Fruit fly (Drosophila melanogaster) whole organism, embryonic: ENCODE measurements around the gene CG34107.

Experiments
- Antp ChIP-seq: fragments of 200-800 bp; sonication (Bioruptor generic); optimal IDR thresholded peaks from 3 replicates; lab custom pipeline; 2016; ENCODE audit warnings: missing biosample characterization, missing genetic modification characterization
- C15 ChIP-seq: fragments of 200-800 bp; sonication (Bioruptor generic); IDR thresholded peaks from 3 replicates; pipeline ENCODE4 v1.3.6; 2022; ENCODE audit warnings: missing biosample characterization, missing genetic modification characterization
- CG10654 ChIP-seq: fragments of 200-800 bp; sonication (Bioruptor generic); optimal IDR thresholded peaks from 2 replicates; lab custom pipeline; 2016; ENCODE audit warnings: missing biosample characterization, missing genetic modification characterization
- CG12769 ChIP-seq: fragments of 200-800 bp; sonication (Bioruptor generic); optimal IDR thresholded peaks from 2 replicates; lab custom pipeline; 2019; ENCODE audit warnings: missing biosample characterization, mild to moderate bottlenecking, missing genetic modification characterization, moderate library complexity
- CG14441 ChIP-seq: fragments of 200-800 bp; sonication (Bioruptor generic); IDR thresholded peaks from 2 replicates; pipeline ENCODE4 v1.3.6; 2022; ENCODE audit warnings: missing biosample characterization, missing genetic modification characterization
- CG14860 ChIP-seq: fragments of 200-800 bp; sonication (Bioruptor generic); IDR thresholded peaks from 3 replicates; pipeline ENCODE4 v1.3.6; 2022; ENCODE audit warnings: missing biosample characterization, missing genetic modification characterization; ENCODE audit not compliant: partially characterized antibody
- CG16813 ChIP-seq: fragments of 200-800 bp; sonication (Bioruptor generic); IDR thresholded peaks from 3 replicates; pipeline ENCODE4 v1.3.6; 2022; ENCODE audit warnings: missing biosample characterization, missing genetic modification characterization; ENCODE audit not compliant: partially characterized antibody
- CG17568 ChIP-seq: fragments of 200-800 bp; sonication (Bioruptor generic); optimal IDR thresholded peaks from 2 replicates; lab custom pipeline; 2018; ENCODE audit warnings: missing biosample characterization, mild to moderate bottlenecking, missing genetic modification characterization, moderate library complexity
- CG17912 ChIP-seq: fragments of 200-800 bp; sonication (Bioruptor generic); optimal IDR thresholded peaks from 2 replicates; lab custom pipeline; 2018; ENCODE audit warnings: missing biosample characterization, mild to moderate bottlenecking, missing genetic modification characterization
- CG2202 ChIP-seq: fragments of 200-800 bp; sonication (Bioruptor generic); optimal IDR thresholded peaks from 2 replicates; lab custom pipeline; 2018; ENCODE audit warnings: missing biosample characterization, mild to moderate bottlenecking, missing genetic modification characterization
- CG30403 ChIP-seq: fragments of 200-800 bp; sonication (Bioruptor generic); optimal IDR thresholded peaks from 3 replicates; lab custom pipeline; 2016; ENCODE audit warnings: missing biosample characterization, missing genetic modification characterization
- CG3163 ChIP-seq: fragments of 200-800 bp; sonication (Bioruptor generic); optimal IDR thresholded peaks from 3 replicates; lab custom pipeline; 2016; ENCODE audit warnings: missing biosample characterization, missing genetic modification characterization
- CG3281 ChIP-seq: fragments of 200-800 bp; sonication (Bioruptor generic); optimal IDR thresholded peaks from 3 replicates; lab custom pipeline; 2017; ENCODE audit warnings: missing biosample characterization, mild to moderate bottlenecking, missing genetic modification characterization
- CG33557 ChIP-seq: fragments of 200-800 bp; sonication (Bioruptor generic); optimal IDR thresholded peaks from 2 replicates; lab custom pipeline; 2019; ENCODE audit warnings: missing biosample characterization, mild to moderate bottlenecking, missing genetic modification characterization, moderate library complexity
- CG3995 ChIP-seq: fragments of 200-800 bp; sonication (Bioruptor generic); optimal IDR thresholded peaks from 3 replicates; lab custom pipeline; 2016; ENCODE audit warnings: missing biosample characterization, missing genetic modification characterization
- CG4404 ChIP-seq: fragments of 200-800 bp; sonication (Bioruptor generic); IDR thresholded peaks from 2 replicates; pipeline ENCODE4 v1.3.6; 2022; ENCODE audit warnings: missing biosample characterization, missing genetic modification characterization
- CG4854 ChIP-seq: fragments of 200-800 bp; sonication (Bioruptor generic); optimal IDR thresholded peaks from 2 replicates; lab custom pipeline; 2016; ENCODE audit warnings: missing biosample characterization, missing genetic modification characterization, inconsistent platforms
- CG7357 ChIP-seq: fragments of 200-800 bp; sonication (Bioruptor generic); IDR thresholded peaks from 3 replicates; pipeline ENCODE4 v1.3.6; 2022; ENCODE audit warnings: missing biosample characterization, missing genetic modification characterization
- CG7786 ChIP-seq: fragments of 200-800 bp; sonication (Bioruptor generic); optimal IDR thresholded peaks from 2 replicates; lab custom pipeline; 2016; ENCODE audit warnings: missing biosample characterization, missing genetic modification characterization
- Gug ChIP-seq: fragments of 200-800 bp; sonication (Bioruptor generic); IDR thresholded peaks from 4 replicates; pipeline ENCODE4 v1.3.6; 2022; ENCODE audit warnings: missing biosample characterization, missing genetic modification characterization
- HLH4C ChIP-seq: fragments of 200-800 bp; sonication (Bioruptor generic); IDR thresholded peaks from 3 replicates; pipeline ENCODE4 v1.3.6; 2022; ENCODE audit warnings: missing biosample characterization, missing genetic modification characterization; ENCODE audit not compliant: partially characterized antibody
- Mrtf ChIP-seq: fragments of 200-800 bp; sonication (Bioruptor generic); IDR thresholded peaks from 3 replicates; pipeline ENCODE4 v1.3.6; 2022; ENCODE audit warnings: missing biosample characterization, missing genetic modification characterization
- NC2α ChIP-seq: fragments of 200-800 bp; sonication (Bioruptor generic); optimal IDR thresholded peaks from 2 replicates; lab custom pipeline; 2016; ENCODE audit warnings: missing biosample characterization, missing genetic modification characterization
- Opbp ChIP-seq: fragments of 200-800 bp; sonication (Bioruptor generic); IDR thresholded peaks from 3 replicates; pipeline ENCODE4 v1.3.6; 2022; ENCODE audit warnings: missing biosample characterization, missing genetic modification characterization; ENCODE audit not compliant: partially characterized antibody
- Optix ChIP-seq: fragments of 200-800 bp; sonication (Bioruptor generic); IDR thresholded peaks from 3 replicates; pipeline ENCODE4 v1.3.6; 2022; ENCODE audit warnings: missing biosample characterization, missing genetic modification characterization
- Ravus ChIP-seq: fragments of 200-800 bp; sonication (Bioruptor generic); IDR thresholded peaks from 2 replicates; pipeline ENCODE4 v1.3.6; 2022; ENCODE audit warnings: missing biosample characterization, missing genetic modification characterization
- YL-1 ChIP-seq: fragments of 200-800 bp; sonication (Bioruptor generic); optimal IDR thresholded peaks from 3 replicates; lab custom pipeline; 2017; ENCODE audit warnings: missing biosample characterization, mild to moderate bottlenecking, missing genetic modification characterization
- cas ChIP-seq: fragments of 200-800 bp; sonication (Bioruptor generic); IDR thresholded peaks from 2 replicates; pipeline ENCODE4 v1.3.6; 2022; ENCODE audit warnings: missing biosample characterization, missing genetic modification characterization
- crc ChIP-seq: fragments of 200-800 bp; sonication (Bioruptor generic); optimal IDR thresholded peaks from 2 replicates; lab custom pipeline; 2016; ENCODE audit warnings: missing biosample characterization, missing genetic modification characterization
- dimm ChIP-seq: fragments of 200-800 bp; sonication (Bioruptor generic); IDR thresholded peaks from 2 replicates; pipeline ENCODE4 v1.3.6; 2022; ENCODE audit warnings: missing biosample characterization, missing genetic modification characterization
- dmrt99B ChIP-seq: fragments of 200-800 bp; sonication (Bioruptor generic); optimal IDR thresholded peaks from 2 replicates; lab custom pipeline; 2018; ENCODE audit warnings: missing biosample characterization, mild to moderate bottlenecking, missing genetic modification characterization, moderate library complexity
- en ChIP-seq: fragments of 200-800 bp; sonication (Bioruptor generic); optimal IDR thresholded peaks from 2 replicates; lab custom pipeline; 2016; ENCODE audit warnings: missing biosample characterization, missing genetic modification characterization
- eve ChIP-seq, 2 experiments: fragments of >200 bp; optimal IDR thresholded peaks; 2 replicates each; lab custom pipeline; 2017; ENCODE audit warnings: missing biosample characterization in 2 of 2, missing genetic modification characterization in 2 of 2
- eyg ChIP-seq: fragments of 200-800 bp; sonication (Bioruptor generic); optimal IDR thresholded peaks from 3 replicates; lab custom pipeline; 2016; ENCODE audit warnings: missing biosample characterization, missing genetic modification characterization
- gce ChIP-seq: fragments of 200-800 bp; sonication (Bioruptor generic); IDR thresholded peaks from 3 replicates; pipeline ENCODE4 v1.3.6; 2022; ENCODE audit warnings: missing biosample characterization, missing genetic modification characterization
- h ChIP-seq: fragments of >200 bp; optimal IDR thresholded peaks from 2 replicates; lab custom pipeline; 2017
- ham ChIP-seq: fragments of 200-800 bp; sonication (Bioruptor generic); IDR thresholded peaks from 2 replicates; pipeline ENCODE4 v1.3.6; 2022; ENCODE audit warnings: missing biosample characterization, missing genetic modification characterization
- ken ChIP-seq: fragments of 200-800 bp; sonication (Bioruptor generic); IDR thresholded peaks from 3 replicates; pipeline ENCODE4 v1.3.6; 2022; ENCODE audit warnings: missing biosample characterization, missing genetic modification characterization
- lola ChIP-seq, 3 experiments: fragments of >200 bp in 2 of 3; fragments of 200-800 bp in 1 of 3; sonication (Bioruptor generic) in 1 of 3; optimal IDR thresholded peaks; 2 replicates each; lab custom pipeline; 2017 to 2019; ENCODE audit warnings: missing biosample characterization in 3 of 3, missing genetic modification characterization in 3 of 3, mild to moderate bottlenecking in 1 of 3, moderate library complexity in 1 of 3
- onecut ChIP-seq: fragments of 200-800 bp; sonication (Bioruptor generic); IDR thresholded peaks from 2 replicates; pipeline ENCODE4 v1.3.6; 2022; ENCODE audit warnings: missing biosample characterization, missing genetic modification characterization
- org-1 ChIP-seq: fragments of 200-800 bp; sonication (Bioruptor generic); optimal IDR thresholded peaks from 2 replicates; lab custom pipeline; 2017; ENCODE audit warnings: missing biosample characterization, missing genetic modification characterization
- pum ChIP-seq: fragments of 200-800 bp; sonication (Bioruptor generic); optimal IDR thresholded peaks from 2 replicates; lab custom pipeline; 2016; ENCODE audit warnings: missing biosample characterization, missing genetic modification characterization
- sc ChIP-seq, 3 experiments: fragments of >200 bp in 2 of 3; fragments of 200-800 bp in 1 of 3; sonication (Bioruptor generic) in 1 of 3; optimal IDR thresholded peaks; 2 replicates in 2 of 3; 3 replicates in 1 of 3; lab custom pipeline; 2017; ENCODE audit warnings: mild to moderate bottlenecking in 1 of 3, missing biosample characterization in 1 of 3, missing genetic modification characterization in 1 of 3, missing genetic modification reagents in 1 of 3
- schlank ChIP-seq: fragments of 200-800 bp; sonication (Bioruptor generic); optimal IDR thresholded peaks from 2 replicates; lab custom pipeline; 2018; ENCODE audit warnings: missing biosample characterization, mild to moderate bottlenecking, missing genetic modification characterization
- scrt ChIP-seq: fragments of 200-800 bp; sonication (Bioruptor generic); optimal IDR thresholded peaks from 2 replicates; lab custom pipeline; 2018; ENCODE audit warnings: missing biosample characterization, mild to moderate bottlenecking, missing genetic modification characterization, moderate library complexity
- sd ChIP-seq: fragments of 200-800 bp; sonication (Bioruptor generic); optimal IDR thresholded peaks from 3 replicates; lab custom pipeline; 2018; ENCODE audit warnings: missing biosample characterization, mild to moderate bottlenecking, missing genetic modification characterization, moderate library complexity
- sqz ChIP-seq: fragments of 200-800 bp; sonication (Bioruptor generic); optimal IDR thresholded peaks from 3 replicates; lab custom pipeline; 2018; ENCODE audit warnings: missing biosample characterization, mild to moderate bottlenecking, missing genetic modification characterization
- trem ChIP-seq: fragments of 200-800 bp; optimal IDR thresholded peaks from 3 replicates; lab custom pipeline; 2019; ENCODE audit warnings: missing biosample characterization, mild to moderate bottlenecking, missing genetic modification characterization, moderate library complexity
- trh ChIP-seq: fragments of 200-800 bp; sonication (Bioruptor generic); optimal IDR thresholded peaks from 2 replicates; lab custom pipeline; 2016; ENCODE audit warnings: missing biosample characterization, missing genetic modification characterization
- vfl ChIP-seq: fragments of 200-800 bp; sonication (Bioruptor generic); optimal IDR thresholded peaks from 2 replicates; lab custom pipeline; 2016; ENCODE audit warnings: missing biosample characterization, missing genetic modification characterization

Gene CG34107

dm6 chr3R:10265552-10266137 lies 40.9 kb downstream of the CG34107 start (continued):
- no peak for TF ChIP-seq sqz (GFP tag; lab: Kevin White, UChicago)
- TF ChIP-seq onecut (GFP tag; lab: Robert Waterston, UW), result no peak
- peak; percentile 63 for TF ChIP-seq CG7786 (GFP tag; lab: Kevin White, UChicago)
- peak; percentile 26; the same call in 1 of the 2 replicates for TF ChIP-seq CG4404 (GFP tag; lab: Robert Waterston, UW)
- TF ChIP-seq Antp (GFP tag; lab: Kevin White, UChicago), result no peak
- no peak; the same call in 2 of the 3 replicates for TF ChIP-seq C15
- TF ChIP-seq CG7357 (GFP tag; lab: Robert Waterston, UW), result 0 out of 3 replicates have a peak, but pooled peaks have one; percentile 34
- TF ChIP-seq vfl (GFP tag; lab: Kevin White, UChicago), result no peak
- peak; percentile 41 for TF ChIP-seq sd (tag; lab: Kevin White, UChicago)
- no peak for TF ChIP-seq lola (GFP tag; optimal IDR thresholded peaks at IDR 0.05; lab: Kevin White, UChicago)
- 0 out of 3 replicates have a peak, but pooled peaks have one; percentile 34 for TF ChIP-seq Mrtf (GFP tag; lab: Robert Waterston, UW)
- TF ChIP-seq org-1, result no peak
- TF ChIP-seq h (lab: Kevin White, UChicago), result no peak
- no peak; the same call in 2 of the 3 replicates for TF ChIP-seq ken (GFP tag; lab: Robert Waterston, UW)
- TF ChIP-seq dmrt99B, result peak; percentile 52
- no peak for TF ChIP-seq CG3163
- no peak for TF ChIP-seq NC2α (GFP tag; lab: Kevin White, UChicago)
- TF ChIP-seq CG17912 (GFP tag; lab: Kevin White, UChicago), result no peak
- TF ChIP-seq CG14860 (GFP tag; lab: Robert Waterston, UW), result no peak
- TF ChIP-seq CG17568 (GFP tag; lab: Kevin White, UChicago), result no peak
- TF ChIP-seq cas (GFP tag; lab: Robert Waterston, UW), result peak; percentile 56; the same call in 1 of the 2 replicates
- TF ChIP-seq Gug (GFP tag; lab: Robert Waterston, UW), result peak; percentile 18; the same call in 1 of the 4 replicates
- TF ChIP-seq eyg (GFP tag; lab: Kevin White, UChicago), result peak; percentile 5
- TF ChIP-seq gce (GFP tag; lab: Robert Waterston, UW), result no peak
- peak; percentile 76 for TF ChIP-seq CG12769 (tag; lab: Kevin White, UChicago)
- peak in 1 of 2 experiments; percentile 34 for TF ChIP-seq eve (GFP tag; optimal IDR thresholded peaks at IDR 0.05; lab: Kevin White, UChicago)
- peak; percentile 18 for TF ChIP-seq pum (GFP tag; lab: Kevin White, UChicago)
- TF ChIP-seq CG14441, result peak; percentile 44
- peak; percentile 33 for TF ChIP-seq CG4854 (GFP tag; lab: Kevin White, UChicago)
- peak; percentile 5 for TF ChIP-seq CG3995
- TF ChIP-seq Opbp (GFP tag; lab: Robert Waterston, UW), result no peak
- no peak for TF ChIP-seq Optix (GFP tag; lab: Robert Waterston, UW)
- no peak for TF ChIP-seq CG33557
- peak; percentile 72 for TF ChIP-seq CG3281 (GFP tag; lab: Kevin White, UChicago)
- TF ChIP-seq dimm (GFP tag; lab: Robert Waterston, UW), result no peak
- TF ChIP-seq YL-1 (GFP tag; lab: Kevin White, UChicago), result no peak
- peak; percentile 9; the same call in 1 of the 2 replicates for TF ChIP-seq Ravus (GFP tag; lab: Robert Waterston, UW)
- TF ChIP-seq crc (GFP tag; lab: Kevin White, UChicago), result peak; percentile 9
- peak; percentile 24 for TF ChIP-seq scrt (GFP tag; lab: Kevin White, UChicago)
- TF ChIP-seq sc (optimal IDR thresholded peaks at IDR 0.05; lab: Kevin White, UChicago), result no peak
- TF ChIP-seq sc (GFP tag; optimal IDR thresholded peaks at IDR 0.05; lab: Kevin White, UChicago), result no peak
- TF ChIP-seq CG2202 (tag; lab: Kevin White, UChicago), result no peak
- TF ChIP-seq CG16813 (GFP tag; lab: Robert Waterston, UW), result no peak
- 0 out of 2 replicates have a peak, but pooled peaks have one; percentile 30 for TF ChIP-seq ham
- no peak for TF ChIP-seq trh (GFP tag; lab: Kevin White, UChicago)
- TF ChIP-seq HLH4C (GFP tag; lab: Robert Waterston, UW), result no peak
- no peak for TF ChIP-seq trem (tag; lab: Kevin White, UChicago)
- no peak for TF ChIP-seq CG10654
- no peak for TF ChIP-seq en (GFP tag; lab: Kevin White, UChicago)
- peak; percentile 4 for TF ChIP-seq schlank (tag; lab: Kevin White, UChicago)
- peak; percentile 62 for TF ChIP-seq CG30403
